Worm (Caenorhabditis elegans) whole organism, midembryonic: ENCODE results near the gene sra-31.

Experiments used
- T22C8.4 ChIP-seq: fragments of 200-800 bp; sonication (Bioruptor generic); IDR thresholded peaks from 2 replicates; pipeline ENCODE4 v1.3.6; 2022; ENCODE audit warnings: missing genetic modification characterization, missing compliant biosample characterization
- flt-1 ChIP-seq: fragments of 200-800 bp; sonication (Bioruptor generic); IDR thresholded peaks from 2 replicates; pipeline ENCODE4 v1.3.6; 2022; ENCODE audit warnings: missing genetic modification characterization, missing compliant biosample characterization
- klf-2 ChIP-seq: fragments of 200-800 bp; sonication (Bioruptor generic); conservative IDR thresholded peaks from 2 replicates; pipeline ENCODE4 v1.3.6; 2022; ENCODE audit warnings: missing genetic modification reagents, missing genetic modification characterization, missing compliant biosample characterization
- tab-1 ChIP-seq: fragments of 200-800 bp; sonication (Bioruptor generic); IDR thresholded peaks from 2 replicates; pipeline ENCODE4 v1.3.6; 2022; ENCODE audit warnings: missing genetic modification characterization, missing compliant biosample characterization
- ztf-23 ChIP-seq: fragments of 200-800 bp; sonication (Bioruptor generic); IDR thresholded peaks from 2 replicates; pipeline ENCODE4 v1.3.6; 2022; ENCODE audit warnings: missing genetic modification reagents, missing genetic modification characterization, missing compliant biosample characterization

DNA sequence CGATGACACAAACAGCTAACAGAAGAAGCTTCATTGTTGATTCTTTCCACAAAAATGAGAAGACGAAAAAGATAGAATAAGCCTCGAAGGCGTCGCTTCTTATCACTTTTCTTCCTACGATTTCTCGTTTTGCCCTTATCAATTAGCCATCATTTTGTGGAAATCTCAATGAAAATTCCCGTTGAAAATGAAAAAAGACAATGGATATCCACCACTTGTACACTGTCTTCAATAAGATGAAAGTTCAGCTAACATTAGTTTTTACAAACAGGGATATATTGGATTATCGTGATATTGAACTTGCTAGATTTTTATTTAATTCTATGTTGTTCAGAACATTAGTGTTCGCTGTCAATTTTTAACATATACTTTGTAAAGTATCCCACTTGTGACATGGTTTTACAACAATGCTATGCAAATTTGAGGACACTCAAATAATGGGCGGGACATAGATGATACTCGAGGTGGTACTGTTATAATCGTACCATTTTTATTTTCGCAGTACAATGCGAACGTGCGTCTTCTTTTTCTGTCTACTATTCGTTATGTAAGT, 11.6 kb downstream of the sra-31 start, which contains the start of the genes F18C5.5 and F18C5.9:
- TF ChIP-seq ztf-23: no peak
- TF ChIP-seq T22C8.4 (GFP tag; lab: Robert Waterston, UW): no peak
- TF ChIP-seq klf-2 (GFP tag; lab: Robert Waterston, UW): no peak
- no peak for TF ChIP-seq flt-1 (GFP tag; lab: Robert Waterston, UW)
- TF ChIP-seq tab-1 (GFP tag; lab: Robert Waterston, UW): no peak
